Worm (Caenorhabditis elegans): ENCODE measurements around the gene ctsa-1.1.

ce11 chrII:4771282-4771681 lies 33.8 kb downstream of the ctsa-1.1 start, which contains the start of gene F26G1.5:
- TF ChIP-seq ceh-20 (GFP tag; IDR thresholded peaks at IDR 0.05) (no peak), dmd-6 (GFP tag; IDR thresholded peaks at IDR 0.05) (no peak), ztf-7 (tag; optimal IDR thresholded peaks at IDR 0.05) (no peak), arid-1 (GFP tag; conservative IDR thresholded peaks at IDR 0.05) (no peak), ama-1 (optimal IDR thresholded peaks at IDR 0.05) (no peak), hlh-11 (tag; optimal IDR thresholded peaks at IDR 0.05) (no peak)
